Worm (Caenorhabditis elegans) whole organism, L4/young adult: Measurements from ENCODE around the gene ddp-1.

Source experiments
- W03F9.2 ChIP-seq: fragments of 150-350 bp; optimal IDR thresholded peaks from 2 replicates; lab custom pipeline; 2014; ENCODE audit warnings: missing biosample characterization, missing genetic modification characterization
- dao-5 ChIP-seq: sonication (generic microtip); optimal IDR thresholded peaks from 2 replicates; lab custom pipeline; 2016; ENCODE audit warnings: missing genotype, missing genetic modification characterization, moderate library complexity, missing compliant biosample characterization
- him-1 ChIP-seq: sonication (generic microtip); optimal IDR thresholded peaks from 2 replicates; lab custom pipeline; 2016; ENCODE audit warnings: missing genotype, missing genetic modification reagents, missing genetic modification characterization, missing compliant biosample characterization

Gene ddp-1

DNA sequence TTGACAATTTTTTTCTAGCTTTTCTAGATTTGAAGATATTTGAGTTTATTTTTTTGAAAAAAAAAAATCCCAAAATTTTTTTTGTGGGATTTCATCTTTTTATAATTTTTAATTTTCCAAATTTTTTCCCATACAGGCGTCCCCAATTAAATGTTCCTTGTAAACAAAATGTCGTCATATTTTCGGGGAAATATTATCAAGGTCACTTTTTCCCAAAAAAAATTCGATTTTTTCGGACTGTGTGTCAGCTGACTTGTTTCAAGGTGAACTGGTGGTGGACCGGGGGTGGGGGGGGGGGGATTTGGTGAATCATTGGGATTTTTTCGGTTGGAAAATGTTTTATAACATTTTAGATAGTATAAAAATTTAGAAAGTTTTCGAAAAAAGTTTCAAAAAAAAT lies 3.0 kb upstream of the ddp-1 start:
- no peak for TF ChIP-seq W03F9.2
- TF ChIP-seq him-1 (tag; lab: Kevin White, UChicago), result no peak

DNA sequence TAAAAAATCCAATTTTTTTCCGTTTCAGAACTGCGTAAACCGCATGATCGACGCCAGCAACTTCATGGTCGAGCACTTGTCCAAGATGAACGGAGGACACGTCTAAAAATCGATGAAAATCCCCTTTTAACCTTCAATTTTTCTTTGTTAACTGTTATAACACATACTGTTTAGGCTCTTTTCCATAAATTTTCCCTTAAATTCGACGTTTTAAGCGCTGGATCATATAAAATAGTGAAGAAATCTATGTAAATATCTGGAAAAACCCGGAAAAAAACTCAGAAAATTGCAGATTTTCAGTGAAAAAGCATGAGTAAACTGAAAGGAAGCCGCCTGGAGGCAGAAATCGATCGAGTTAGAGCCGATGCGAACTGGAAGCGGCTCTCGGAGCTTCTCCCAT lies 441 bp downstream of the ddp-1 start, which contains the start of gene ttc-7:
Gene ttc-7, plus strand, starts transcription at position 301 of the 400 bp plus-strand sequence.
- TF ChIP-seq dao-5, result no peak
- no peak for TF ChIP-seq W03F9.2
- no peak for TF ChIP-seq him-1 (tag; lab: Kevin White, UChicago)

- TF ChIP-seq dao-5, result no peak
- no peak for TF ChIP-seq W03F9.2
- no peak for TF ChIP-seq him-1 (tag; lab: Kevin White, UChicago)
Measured at ce11 chrIII:1876267-1876865, 16.7 kb downstream of the ddp-1 start.

ce11 chrIII:1877189-1877588 lies 17.5 kb downstream of the ddp-1 start:
- TF ChIP-seq dao-5, result no peak
- no peak for TF ChIP-seq him-1 (tag; lab: Kevin White, UChicago)
- TF ChIP-seq W03F9.2, result no peak

- TF ChIP-seq him-1 (tag; lab: Kevin White, UChicago) (no peak), W03F9.2 (no peak), dao-5 (no peak)
Measured at ce11 chrIII:1878065-1878464, 18.4 kb downstream of the ddp-1 start, which contains the start of gene smi-1. TSS of gene smi-1 (plus strand) at chrIII:1878365.

- no peak for TF ChIP-seq him-1 (tag; lab: Kevin White, UChicago)
- no peak for TF ChIP-seq W03F9.2
- no peak for TF ChIP-seq dao-5
Measured at ce11 chrIII:1878918-1879317, 19.2 kb downstream of the ddp-1 start.

- TF ChIP-seq W03F9.2, result no peak
- no peak for TF ChIP-seq dao-5
- TF ChIP-seq him-1 (tag; lab: Kevin White, UChicago), result no peak
Measured at ce11 chrIII:1880221-1880620, 20.5 kb downstream of the ddp-1 start.

- TF ChIP-seq W03F9.2 (no peak), him-1 (tag; lab: Kevin White, UChicago) (no peak), dao-5 (no peak)
Measured at ce11 chrIII:1882678-1883077, 23.0 kb downstream of the ddp-1 start.

ce11 chrIII:1886914-1887313 lies 27.2 kb downstream of the ddp-1 start:
- TF ChIP-seq him-1 (tag; lab: Kevin White, UChicago), result no peak
- TF ChIP-seq dao-5, result no peak
- TF ChIP-seq W03F9.2, result no peak

DNA sequence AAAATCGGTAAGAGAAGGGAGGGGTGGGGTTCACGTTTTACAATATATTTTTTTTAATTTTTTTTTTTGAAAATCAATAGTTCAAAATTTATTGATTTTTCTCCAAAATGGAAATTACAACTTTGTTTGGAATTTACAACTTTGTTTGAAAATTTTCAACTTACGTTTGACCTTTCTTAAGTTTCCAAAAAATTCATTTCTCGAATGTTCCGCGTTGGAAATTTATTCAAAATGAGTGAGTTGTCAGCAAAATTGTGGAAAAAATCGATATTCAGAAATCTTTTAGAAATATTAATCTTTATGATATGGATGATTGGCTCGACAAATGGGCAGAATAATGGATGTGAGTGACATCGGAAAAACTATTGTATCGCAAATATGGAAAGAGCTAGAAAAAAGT lies 27.7 kb downstream of the ddp-1 start, which contains the start of gene B0524.3:
Gene B0524.3, plus strand, starts transcription at position 301 of the 400 bp plus-strand sequence.
- no peak for TF ChIP-seq W03F9.2
- TF ChIP-seq him-1 (tag; lab: Kevin White, UChicago), result no peak
- no peak for TF ChIP-seq dao-5

ce11 chrIII:1893405-1893804 lies 33.7 kb downstream of the ddp-1 start:
- TF ChIP-seq him-1 (tag; lab: Kevin White, UChicago) (no peak), dao-5 (no peak), W03F9.2 (no peak)

- TF ChIP-seq him-1 (tag; lab: Kevin White, UChicago) (no peak), W03F9.2 (no peak), dao-5 (no peak)
Measured at ce11 chrIII:1893851-1894250, 34.2 kb downstream of the ddp-1 start, which contains the start of the genes B0524.5 and B0524.2. TSS of gene B0524.5 (minus strand) at chrIII:1893890. TSS of gene B0524.2 (plus strand) at chrIII:1894057.

DNA sequence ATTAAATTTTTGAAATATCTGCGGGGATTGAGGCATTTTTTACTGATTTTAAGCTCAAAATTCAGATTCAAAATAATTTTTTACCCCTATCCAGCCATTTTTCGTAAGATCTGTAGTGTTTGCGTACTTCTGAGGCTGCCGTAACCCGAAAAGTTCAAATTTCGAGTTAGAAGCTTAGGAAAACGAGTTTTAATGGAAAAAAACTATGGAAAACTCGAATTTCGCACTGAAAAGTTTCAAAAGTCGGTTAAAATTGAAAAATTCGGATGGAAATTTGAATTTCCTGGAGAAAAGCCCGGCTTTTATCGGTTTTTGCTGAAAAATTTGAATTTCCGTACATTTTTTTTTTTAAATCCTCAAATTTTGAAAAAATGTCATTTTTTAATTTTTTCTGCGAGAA lies 44.3 kb downstream of the ddp-1 start:
- TF ChIP-seq W03F9.2, result no peak
- TF ChIP-seq dao-5, result no peak
- TF ChIP-seq him-1 (tag; lab: Kevin White, UChicago), result no peak

ce11 chrIII:1905589-1905988 lies 45.9 kb downstream of the ddp-1 start, which contains the start of the genes B0524.6 and pqn-41:
TSS of gene B0524.6 (minus strand) at chrIII:1905640.
TSS of gene pqn-41 (plus strand) at chrIII:1905958.
- TF ChIP-seq dao-5, result no peak
- TF ChIP-seq W03F9.2, result peak; percentile 86
